Fruit fly (Drosophila melanogaster): ENCODE data around the gene CG1824.

dm6 chrX:12580498-12581304 lies 14.7 kb downstream of the CG1824 start:
- TF ChIP-seq CG34367 (tag; optimal IDR thresholded peaks at IDR 0.05) (no peak), CG17806 (tag; optimal IDR thresholded peaks at IDR 0.05) (no peak), CG13204 (GFP tag; optimal IDR thresholded peaks at IDR 0.05) (no peak), fd96Ca (GFP tag; IDR thresholded peaks at IDR 0.05) (no peak), CG9948 (tag; optimal IDR thresholded peaks at IDR 0.05) (peak; percentile 21), Pif1B (GFP tag; optimal IDR thresholded peaks at IDR 0.05) (no peak), CG8301 (tag; optimal IDR thresholded peaks at IDR 0.05) (no peak)
